Fruit fly (Drosophila melanogaster): ENCODE data around the gene Spp.
A peak's percentile ranks its signal among the peaks of the same experiment; 100 is the strongest.

Spp gene

DNA sequence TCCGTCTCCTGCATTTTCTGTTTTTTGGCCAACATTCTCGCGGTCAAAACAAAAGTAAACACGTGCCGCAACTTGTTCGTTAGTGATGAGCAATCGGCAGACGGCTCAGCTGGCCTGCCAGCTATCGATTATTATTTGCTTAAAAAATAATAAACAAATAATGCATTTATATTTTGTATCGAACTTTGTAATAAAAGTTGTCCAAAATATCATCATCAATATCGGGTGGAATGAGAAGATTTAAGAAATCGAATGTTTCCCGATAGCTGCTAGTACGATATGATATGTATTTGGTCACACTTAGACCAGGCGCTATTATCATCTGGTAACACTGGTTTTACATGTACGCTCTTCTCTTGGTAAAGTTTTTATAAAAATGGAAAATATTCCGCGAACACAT is 23.6 kb upstream of the Spp start, which contains the start of the genes Nle and Sf3b1 (continued):
- no peak for TF ChIP-seq CG3065 (GFP tag; optimal IDR thresholded peaks at IDR 0.05)
- TF ChIP-seq Ada2b (GFP tag; IDR thresholded peaks at IDR 0.05), result no peak
- no peak for TF ChIP-seq pb (GFP tag; optimal IDR thresholded peaks at IDR 0.05)
- TF ChIP-seq CG34422 (GFP tag; IDR thresholded peaks at IDR 0.05), result peak; percentile 67
- TF ChIP-seq Oli (tag; optimal IDR thresholded peaks at IDR 0.05), result no peak
- no peak for TF ChIP-seq CG4820 (GFP tag; optimal IDR thresholded peaks at IDR 0.05)
- no peak for TF ChIP-seq CG11085 (GFP tag; IDR thresholded peaks at IDR 0.05)
- TF ChIP-seq sima (GFP tag; optimal IDR thresholded peaks at IDR 0.05), result no peak
- TF ChIP-seq caup (GFP tag; optimal IDR thresholded peaks at IDR 0.05; ENCODE audit: severe bottlenecking), result no peak
- peak; percentile 89 for TF ChIP-seq Max (GFP tag; optimal IDR thresholded peaks at IDR 0.05)
- no peak for TF ChIP-seq sd (tag; optimal IDR thresholded peaks at IDR 0.05)
- TF ChIP-seq Neu2 (GFP tag; optimal IDR thresholded peaks at IDR 0.05; ENCODE audit: borderline replicate concordance), result no peak
- no peak for TF ChIP-seq dmrt99B (tag; optimal IDR thresholded peaks at IDR 0.05)
- TF ChIP-seq CG8388 (GFP tag; optimal IDR thresholded peaks at IDR 0.05), result no peak
- TF ChIP-seq lilli (GFP tag; optimal IDR thresholded peaks at IDR 0.05), result peak; percentile 64
- no peak for TF ChIP-seq exex (tag; optimal IDR thresholded peaks at IDR 0.05)
- TF ChIP-seq ara (GFP tag; IDR thresholded peaks at IDR 0.05), result no peak
- peak; percentile 66 for TF ChIP-seq Chrac-16 (GFP tag; optimal IDR thresholded peaks at IDR 0.05)
- no peak for TF ChIP-seq CG1529 (GFP tag; optimal IDR thresholded peaks at IDR 0.05)
- TF ChIP-seq CG4730 (GFP tag; IDR thresholded peaks at IDR 0.05), result no peak
- TF ChIP-seq CG12769 (tag; optimal IDR thresholded peaks at IDR 0.05), result no peak
- TF ChIP-seq Atf-2 (GFP tag; optimal IDR thresholded peaks at IDR 0.05), result peak; percentile 28
- TF ChIP-seq Blimp-1 (GFP tag; optimal IDR thresholded peaks at IDR 0.05), result no peak
- peak; percentile 52 for TF ChIP-seq CG8924 (tag; optimal IDR thresholded peaks at IDR 0.05)
- TF ChIP-seq ewg (GFP tag; optimal IDR thresholded peaks at IDR 0.05), result peak; percentile 1
- no peak for TF ChIP-seq CG9437 (GFP tag; optimal IDR thresholded peaks at IDR 0.05)
- no peak for TF ChIP-seq CG1792 (GFP tag; optimal IDR thresholded peaks at IDR 0.05)
- peak; percentile 95 for TF ChIP-seq CG16813 (GFP tag; IDR thresholded peaks at IDR 0.05; ENCODE audit: partially characterized antibody)
- TF ChIP-seq Atf6 (GFP tag; IDR thresholded peaks at IDR 0.05), result peak; percentile 31; the same call in 1 of the 2 replicates
- TF ChIP-seq Adf1 (GFP tag; IDR thresholded peaks at IDR 0.05), result peak; percentile 48

DNA sequence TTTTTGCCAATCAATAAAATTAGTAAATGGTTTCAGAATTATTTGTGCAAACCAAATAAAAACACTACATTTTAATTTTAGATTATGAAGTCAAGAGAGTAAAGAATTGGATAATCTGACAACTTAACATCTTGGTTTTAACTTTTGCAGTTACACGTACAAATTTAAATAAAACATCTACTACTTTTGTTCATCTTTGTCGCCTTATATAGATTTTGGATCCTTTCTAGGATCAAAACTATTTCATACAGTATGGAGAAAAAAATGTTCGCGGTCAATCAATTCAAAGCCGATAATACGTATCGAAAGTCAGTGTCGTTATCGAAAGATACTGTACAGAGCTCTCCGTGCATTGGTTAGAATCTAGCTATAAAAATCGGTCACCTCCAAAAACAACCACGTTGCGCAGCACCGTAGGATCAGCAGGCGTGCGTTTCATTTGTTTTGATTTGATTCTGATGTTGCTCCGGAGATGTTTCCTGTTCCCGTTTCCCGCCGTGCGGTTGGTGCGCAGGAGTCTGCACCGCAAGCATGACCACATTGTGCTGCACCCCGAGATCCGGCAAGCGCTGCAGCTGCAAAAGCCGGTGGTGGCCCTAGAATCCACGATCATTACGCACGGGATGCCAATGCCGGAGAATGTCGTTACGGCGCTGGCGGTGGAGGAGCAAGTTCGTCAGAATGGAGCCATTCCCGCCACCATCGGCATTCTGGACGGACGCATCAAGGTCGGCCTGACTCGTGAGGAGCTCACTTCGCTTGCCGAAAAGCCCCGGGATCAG is 19.5 kb upstream of the Spp start, which contains the start of the genes uncNacbeta and CG2794:
Gene uncNacbeta, minus strand, starts transcription at position 51 of the 782 bp plus-strand sequence.
Gene CG2794, plus strand, starts transcription at position 395 of the 782 bp plus-strand sequence.
- TF ChIP-seq CG34422 (GFP tag; IDR thresholded peaks at IDR 0.05) (peak; percentile 48; the same call in 1 of the 3 replicates), Hr78 (GFP tag; optimal IDR thresholded peaks at IDR 0.05) (no peak), Chrac-16 (GFP tag; optimal IDR thresholded peaks at IDR 0.05) (no peak), Dad (GFP tag; optimal IDR thresholded peaks at IDR 0.05) (no peak), gcm (GFP tag; optimal IDR thresholded peaks at IDR 0.05) (no peak), unc-4 (GFP tag; IDR thresholded peaks at IDR 0.05; ENCODE audit: partially characterized antibody) (peak; percentile 63), ab (GFP tag; optimal IDR thresholded peaks at IDR 0.05) (no peak), crc (GFP tag; optimal IDR thresholded peaks at IDR 0.05) (no peak), D (optimal IDR thresholded peaks at IDR 0.05) (no peak), D (GFP tag; optimal IDR thresholded peaks at IDR 0.05) (no peak), CHES-1-like (GFP tag; optimal IDR thresholded peaks at IDR 0.05) (peak; percentile 27), jing (GFP tag; optimal IDR thresholded peaks at IDR 0.05) (no peak), GATAe (GFP tag; conservative IDR thresholded peaks at IDR 0.05) (no peak), CG17186 (GFP tag; optimal IDR thresholded peaks at IDR 0.05) (peak; percentile 20), dimm (GFP tag; IDR thresholded peaks at IDR 0.05) (no peak), salm (tag; optimal IDR thresholded peaks at IDR 0.05) (no peak), BEAF-32 (GFP tag; optimal IDR thresholded peaks at IDR 0.05) (peak; percentile 66), zfh2 (GFP tag; optimal IDR thresholded peaks at IDR 0.05) (peak; percentile 26), Pdp1 (GFP tag; optimal IDR thresholded peaks at IDR 0.05) (no peak), exex (tag; optimal IDR thresholded peaks at IDR 0.05) (no peak), sna (GFP tag; IDR thresholded peaks at IDR 0.05; ENCODE audit: partially characterized antibody) (peak; percentile 67), trem (tag; optimal IDR thresholded peaks at IDR 0.05) (peak; percentile 39)

Measured in whole organism, embryonic.